Fruit fly (Drosophila melanogaster): ENCODE results near the gene CG13784.

The CG13784 gene

dm6 chr2L:7188530-7188996 is 31.3 kb downstream of the CG13784 start (continued):
- TF ChIP-seq prd (optimal IDR thresholded peaks at IDR 0.05) (no peak), prd (GFP tag; IDR thresholded peaks at IDR 0.05) (peak; percentile 99), maf-S (GFP tag; optimal IDR thresholded peaks at IDR 0.05) (peak; percentile 95), CG8089 (GFP tag; optimal IDR thresholded peaks at IDR 0.05) (peak; percentile 94), tgo (GFP tag; IDR thresholded peaks at IDR 0.05) (peak; percentile 99), gcm2 (GFP tag; optimal IDR thresholded peaks at IDR 0.05) (peak; percentile 94), bab2 (GFP tag; optimal IDR thresholded peaks at IDR 0.05) (peak; percentile 96), z (GFP tag; IDR thresholded peaks at IDR 0.05) (peak; percentile 70; the same call in 2 of the 3 replicates), Bdp1 (GFP tag; optimal IDR thresholded peaks at IDR 0.05) (peak; percentile 89), sisA (GFP tag; IDR thresholded peaks at IDR 0.05) (peak; percentile 98), CG9932 (GFP tag; IDR thresholded peaks at IDR 0.05) (peak; percentile 97), Neu2 (GFP tag; optimal IDR thresholded peaks at IDR 0.05; ENCODE audit: borderline replicate concordance) (peak; percentile 66), CG12659 (GFP tag; optimal IDR thresholded peaks at IDR 0.05) (peak; percentile 99), Mes4 (GFP tag; optimal IDR thresholded peaks at IDR 0.05) (peak; percentile 94), CG13296 (GFP tag; optimal IDR thresholded peaks at IDR 0.05) (peak; percentile 97), CG8290 (GFP tag; optimal IDR thresholded peaks at IDR 0.05) (peak; percentile 86), CG8290 (tag; optimal IDR thresholded peaks at IDR 0.05) (peak; percentile 68 to 85), kay (GFP tag; optimal IDR thresholded peaks at IDR 0.05) (peak; percentile 96), CG42726 (GFP tag; IDR thresholded peaks at IDR 0.05; ENCODE audit: partially characterized antibody) (no peak), CG7839 (tag; optimal IDR thresholded peaks at IDR 0.05) (peak; percentile 99), CG30020 (tag; optimal IDR thresholded peaks at IDR 0.05) (peak; percentile 84), Kr (GFP tag; optimal IDR thresholded peaks at IDR 0.05) (peak; percentile 42), B-H1 (GFP tag; IDR thresholded peaks at IDR 0.05) (peak; percentile 97), HLH3B (GFP tag; IDR thresholded peaks at IDR 0.05) (peak; percentile 99), yki (optimal IDR thresholded peaks at IDR 0.05) (no peak), fu2 (GFP tag; optimal IDR thresholded peaks at IDR 0.05) (peak; percentile 94), C15 (GFP tag; IDR thresholded peaks at IDR 0.05) (peak; percentile 91), Atf3 (GFP tag; optimal IDR thresholded peaks at IDR 0.05) (peak; percentile 94), fd64A (GFP tag; optimal IDR thresholded peaks at IDR 0.05) (peak; percentile 91), CkIIα-i1 (GFP tag; IDR thresholded peaks at IDR 0.05) (peak; percentile 74), Gsc (GFP tag; IDR thresholded peaks at IDR 0.05) (peak; percentile 96), Sox100B (GFP tag; optimal IDR thresholded peaks at IDR 0.05) (peak; percentile 98), peb (GFP tag; IDR thresholded peaks at IDR 0.05) (peak; percentile 97), CG9215 (GFP tag; IDR thresholded peaks at IDR 0.05) (peak; percentile 97), MTF-1 (GFP tag; optimal IDR thresholded peaks at IDR 0.05; ENCODE audit: borderline replicate concordance) (peak; percentile 82), CG10147 (GFP tag; optimal IDR thresholded peaks at IDR 0.05) (peak; percentile 97), CG10321 (GFP tag; IDR thresholded peaks at IDR 0.05) (peak; percentile 84), caup (GFP tag; optimal IDR thresholded peaks at IDR 0.05; ENCODE audit: severe bottlenecking) (peak; percentile 98), Dbx (GFP tag; IDR thresholded peaks at IDR 0.05) (peak; percentile 98), vnd (GFP tag; IDR thresholded peaks at IDR 0.05; ENCODE audit: partially characterized antibody) (no peak), CG11247 (GFP tag; IDR thresholded peaks at IDR 0.05) (peak; percentile 97), sd (tag; optimal IDR thresholded peaks at IDR 0.05) (peak; percentile 94), zfh1 (GFP tag; IDR thresholded peaks at IDR 0.05) (peak; percentile 98), phol (tag; optimal IDR thresholded peaks at IDR 0.05) (peak; percentile 97), cg (GFP tag; optimal IDR thresholded peaks at IDR 0.05) (no peak), Side (GFP tag; optimal IDR thresholded peaks at IDR 0.05) (peak; percentile 95), CG12942 (GFP tag; optimal IDR thresholded peaks at IDR 0.05) (peak; percentile 98), Dref (GFP tag; IDR thresholded peaks at IDR 0.05) (peak; percentile 42; the same call in 1 of the 2 replicates), br (optimal IDR thresholded peaks at IDR 0.05) (no peak), ems (GFP tag; optimal IDR thresholded peaks at IDR 0.05) (peak; percentile 97), CG18262 (tag; optimal IDR thresholded peaks at IDR 0.05) (peak; percentile 98), CG4707 (GFP tag; optimal IDR thresholded peaks at IDR 0.05) (peak; percentile 92), lilli (GFP tag; optimal IDR thresholded peaks at IDR 0.05) (peak; percentile 98)

All from whole organism, embryonic.